Worm (Caenorhabditis elegans) whole organism, late embryonic: ENCODE measurements around the gene F21F8.5.

Source experiments
- C08G9.2 ChIP-seq: sonication (generic microtip); optimal IDR thresholded peaks from 2 replicates; lab custom pipeline; 2016; ENCODE audit warnings: mild to moderate bottlenecking, missing genetic modification characterization, moderate library complexity, missing compliant biosample characterization
- C38D4.7 ChIP-seq: fragments of 200-800 bp; sonication (Bioruptor generic); optimal IDR thresholded peaks from 2 replicates; lab custom pipeline; 2018; ENCODE audit warnings: mild to moderate bottlenecking, missing genetic modification characterization, moderate library complexity, missing compliant biosample characterization
- K02D7.2 ChIP-seq: sonication (generic microtip); optimal IDR thresholded peaks from 2 replicates; lab custom pipeline; 2017; ENCODE audit warnings: mild to moderate bottlenecking, missing genetic modification characterization, missing compliant biosample characterization
- Y22D7AL.16 ChIP-seq: sonication (generic microtip); optimal IDR thresholded peaks from 2 replicates; lab custom pipeline; 2016; ENCODE audit warnings: missing genetic modification characterization, missing compliant biosample characterization
- ama-1 ChIP-seq: fragments of 150-350 bp; optimal IDR thresholded peaks from 2 replicates; lab custom pipeline; 2014
- ceh-18 ChIP-seq: sonication (generic microtip); optimal IDR thresholded peaks from 2 replicates; lab custom pipeline; 2016; ENCODE audit warnings: missing genetic modification characterization, missing compliant biosample characterization
- ceh-24 ChIP-seq: sonication (generic microtip); optimal IDR thresholded peaks from 2 replicates; lab custom pipeline; 2016; ENCODE audit warnings: mild to moderate bottlenecking, missing genetic modification characterization, missing compliant biosample characterization
- ceh-34 ChIP-seq: sonication (generic microtip); optimal IDR thresholded peaks from 2 replicates; lab custom pipeline; 2016; ENCODE audit warnings: mild to moderate bottlenecking, missing genetic modification characterization, missing compliant biosample characterization
- ceh-45 ChIP-seq: fragments of 200-800 bp; sonication (Bioruptor generic); IDR thresholded peaks from 2 replicates; pipeline ENCODE4 v1.3.6; 2022; ENCODE audit warnings: missing genetic modification reagents, missing genetic modification characterization, missing compliant biosample characterization
- ceh-48 ChIP-seq: sonication (generic microtip); optimal IDR thresholded peaks from 2 replicates; lab custom pipeline; 2016; ENCODE audit warnings: missing genetic modification characterization, inconsistent platforms, missing compliant biosample characterization
- ceh-6 ChIP-seq: fragments of 200-800 bp; sonication (Bioruptor generic); optimal IDR thresholded peaks from 2 replicates; lab custom pipeline; 2018; ENCODE audit warnings: mild to moderate bottlenecking, missing genetic modification characterization, missing compliant biosample characterization
- ceh-9 ChIP-seq: sonication (generic microtip); optimal IDR thresholded peaks from 2 replicates; lab custom pipeline; 2016; ENCODE audit warnings: mild to moderate bottlenecking, missing genetic modification characterization, inconsistent platforms, missing compliant biosample characterization
- che-1 ChIP-seq: sonication (generic microtip); optimal IDR thresholded peaks from 2 replicates; lab custom pipeline; 2016; ENCODE audit warnings: mild to moderate bottlenecking, missing genetic modification characterization, missing compliant biosample characterization
- dve-1 ChIP-seq: sonication (generic microtip); optimal IDR thresholded peaks from 2 replicates; lab custom pipeline; 2017; ENCODE audit warnings: antibody characterized with exemption, mild to moderate bottlenecking, missing genetic modification characterization, missing compliant biosample characterization
- elt-2 ChIP-seq: sonication (generic microtip); optimal IDR thresholded peaks from 2 replicates; lab custom pipeline; 2016; ENCODE audit warnings: missing genetic modification reagents, missing genetic modification characterization, missing compliant biosample characterization
- elt-4 ChIP-seq: sonication (generic microtip); optimal IDR thresholded peaks from 2 replicates; lab custom pipeline; 2016; ENCODE audit warnings: missing genetic modification characterization, missing compliant biosample characterization
- fkh-10 ChIP-seq: fragments of 150-350 bp; optimal IDR thresholded peaks from 2 replicates; lab custom pipeline; 2014; ENCODE audit warnings: missing biosample characterization, missing genetic modification reagents, missing genetic modification characterization
- hlh-13 ChIP-seq: fragments of 200-800 bp; sonication (Bioruptor generic); optimal IDR thresholded peaks from 2 replicates; lab custom pipeline; 2018; ENCODE audit warnings: mild to moderate bottlenecking, missing genetic modification characterization, missing compliant biosample characterization
- hlh-30 ChIP-seq: sonication (generic microtip); optimal IDR thresholded peaks from 2 replicates; lab custom pipeline; 2017; ENCODE audit warnings: antibody characterized with exemption, missing genetic modification characterization, missing compliant biosample characterization; ENCODE audit not compliant: insufficient read depth
- hlh-6 ChIP-seq: sonication (generic microtip); optimal IDR thresholded peaks from 2 replicates; lab custom pipeline; 2016; ENCODE audit warnings: missing genotype, missing genetic modification characterization, missing compliant biosample characterization
- hlh-8 ChIP-seq: sonication (generic microtip); optimal IDR thresholded peaks from 2 replicates; lab custom pipeline; 2016; ENCODE audit warnings: missing genotype, missing genetic modification characterization, missing compliant biosample characterization
- madf-2 ChIP-seq: sonication (generic microtip); optimal IDR thresholded peaks from 2 replicates; lab custom pipeline; 2017; ENCODE audit warnings: missing genetic modification characterization, missing compliant biosample characterization
- nfya-1 ChIP-seq: sonication (generic microtip); optimal IDR thresholded peaks from 2 replicates; lab custom pipeline; 2017; ENCODE audit warnings: missing genetic modification characterization, mild to moderate bottlenecking, missing compliant biosample characterization, antibody characterized with exemption, moderate library complexity
- nhr-232 ChIP-seq: sonication (generic microtip); optimal IDR thresholded peaks from 2 replicates; lab custom pipeline; 2016; ENCODE audit warnings: missing genetic modification characterization, missing compliant biosample characterization
- npax-4 ChIP-seq: sonication (generic microtip); optimal IDR thresholded peaks from 2 replicates; lab custom pipeline; 2016; ENCODE audit warnings: missing genetic modification characterization, missing compliant biosample characterization
- pha-2 ChIP-seq: sonication (generic microtip); optimal IDR thresholded peaks from 2 replicates; lab custom pipeline; 2017; ENCODE audit warnings: mild to moderate bottlenecking, missing genetic modification characterization, missing compliant biosample characterization
- ref-2 ChIP-seq: sonication (generic microtip); optimal IDR thresholded peaks from 2 replicates; lab custom pipeline; 2016; ENCODE audit warnings: missing genetic modification characterization, missing compliant biosample characterization
- sdc-2 ChIP-seq: sonication (generic microtip); optimal IDR thresholded peaks from 2 replicates; lab custom pipeline; 2016; ENCODE audit warnings: missing genotype, missing genetic modification characterization, missing compliant biosample characterization
- sox-2 ChIP-seq: fragments of 200-800 bp; sonication (Bioruptor generic); IDR thresholded peaks from 2 replicates; pipeline ENCODE4 v1.3.6; 2022; ENCODE audit warnings: missing genetic modification reagents, missing genetic modification characterization, missing compliant biosample characterization
- sox-4 ChIP-seq: sonication (generic microtip); optimal IDR thresholded peaks from 2 replicates; lab custom pipeline; 2017; ENCODE audit warnings: mild to moderate bottlenecking, missing genetic modification characterization, inconsistent platforms, missing compliant biosample characterization
- syd-9 ChIP-seq: sonication (generic microtip); optimal IDR thresholded peaks from 2 replicates; lab custom pipeline; 2016; ENCODE audit warnings: mild to moderate bottlenecking, missing genetic modification characterization, moderate library complexity, missing compliant biosample characterization
- tbx-2 ChIP-seq: sonication (generic microtip); optimal IDR thresholded peaks from 2 replicates; lab custom pipeline; 2016; ENCODE audit warnings: missing genetic modification characterization, missing compliant biosample characterization
- tbx-7 ChIP-seq: sonication (generic microtip); optimal IDR thresholded peaks from 2 replicates; lab custom pipeline; 2016; ENCODE audit warnings: missing genotype, missing genetic modification characterization, missing compliant biosample characterization
- unc-55 ChIP-seq: sonication (generic microtip); optimal IDR thresholded peaks from 2 replicates; lab custom pipeline; 2017; ENCODE audit warnings: missing biosample characterization, missing genetic modification reagents, missing genetic modification characterization
- unc-86 ChIP-seq: sonication (generic microtip); optimal IDR thresholded peaks from 2 replicates; lab custom pipeline; 2016; ENCODE audit warnings: missing genetic modification characterization, missing compliant biosample characterization
- ztf-16 ChIP-seq: sonication (generic microtip); optimal IDR thresholded peaks from 2 replicates; lab custom pipeline; 2017; ENCODE audit warnings: missing genetic modification characterization, missing compliant biosample characterization

Gene F21F8.5

DNA sequence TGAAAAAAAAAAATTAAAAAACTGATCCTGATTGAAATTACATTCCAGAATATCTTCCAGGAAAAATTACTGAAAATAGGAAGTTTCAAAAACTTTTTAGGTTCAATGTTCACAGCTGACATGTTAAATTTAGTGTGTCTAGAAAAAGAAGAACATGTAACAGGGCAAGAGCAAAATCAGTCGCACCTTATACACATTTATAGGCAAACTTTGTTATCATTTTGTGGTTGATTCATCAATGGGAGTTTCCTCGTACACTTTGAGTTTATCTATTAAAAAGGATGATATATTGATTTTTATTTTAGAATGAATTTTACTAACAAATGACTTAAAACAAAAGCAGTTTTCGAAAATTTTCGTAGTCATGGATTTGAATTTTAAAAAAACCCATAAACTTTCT, 22.9 kb downstream of the F21F8.5 start:
- TF ChIP-seq ceh-18 (tag; lab: Kevin White, UChicago) (no peak), elt-2 (tag; lab: Kevin White, UChicago) (no peak), sox-2 (GFP tag; lab: Robert Waterston, UW) (no peak), ama-1 (lab: Kevin White, UChicago) (no peak), nfya-1 (no peak), madf-2 (tag; lab: Kevin White, UChicago) (no peak), hlh-8 (tag; lab: Kevin White, UChicago) (no peak)

ce11 chrV:8242798-8243197, 23.3 kb downstream of the F21F8.5 start, which contains the start of gene C16D9.4:
C16D9.4 (minus strand) TSS chrV:8242898.
- TF ChIP-seq ceh-48 (no peak), pha-2 (no peak), hlh-13 (GFP tag; lab: Kevin White, UChicago) (no peak), syd-9 (tag; lab: Kevin White, UChicago) (no peak), elt-2 (tag; lab: Kevin White, UChicago) (no peak), unc-86 (tag; lab: Kevin White, UChicago) (no peak), ref-2 (tag; lab: Kevin White, UChicago) (no peak)
- TF ChIP-seq, all 69 proteins: peak for 0

DNA sequence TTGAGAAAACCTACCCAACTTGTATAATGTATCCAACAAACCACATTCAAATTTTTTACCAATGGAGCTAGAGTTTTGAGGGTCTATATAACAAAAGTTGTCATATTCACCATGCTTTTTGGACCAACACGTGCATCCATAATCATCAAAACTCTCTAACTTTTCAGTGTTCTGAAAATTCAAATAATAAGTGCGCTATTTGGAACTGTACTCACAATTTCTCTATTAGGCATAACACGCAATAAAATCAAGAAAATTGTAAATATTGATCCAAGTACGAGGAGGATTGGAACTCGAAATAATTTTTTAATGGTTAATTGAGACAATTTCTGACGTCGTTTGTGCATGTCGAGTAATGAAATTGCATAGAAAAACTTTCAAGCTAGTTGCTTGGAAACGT, 26.2 kb downstream of the F21F8.5 start, which contains the start of gene C16D9.3:
Gene C16D9.3 (minus strand): TSS at position 101 of the 400 bp plus-strand sequence.
- no peak for TF ChIP-seq syd-9 (tag; lab: Kevin White, UChicago)
- no peak for TF ChIP-seq C38D4.7 (GFP tag; lab: Kevin White, UChicago)
- no peak for TF ChIP-seq ceh-45 (GFP tag; lab: Robert Waterston, UW)
- no peak for TF ChIP-seq tbx-2
- no peak for TF ChIP-seq ztf-16 (tag; lab: Kevin White, UChicago)
- TF ChIP-seq ceh-34 (tag; lab: Kevin White, UChicago) = no peak
- no peak for TF ChIP-seq nhr-232
- TF ChIP-seq che-1 (tag; lab: Kevin White, UChicago) = no peak
- TF ChIP-seq npax-4 (tag; lab: Kevin White, UChicago) = no peak
- no peak for TF ChIP-seq tbx-7 (tag; lab: Kevin White, UChicago)

- TF ChIP-seq elt-4 (tag; lab: Kevin White, UChicago) = no peak
These were observed 27.8 kb downstream of the F21F8.5 start, which contains the start of gene rol-3 for ce11 chrV:8238290-8238689. rol-3 (minus strand) TSS chrV:8238409.

DNA sequence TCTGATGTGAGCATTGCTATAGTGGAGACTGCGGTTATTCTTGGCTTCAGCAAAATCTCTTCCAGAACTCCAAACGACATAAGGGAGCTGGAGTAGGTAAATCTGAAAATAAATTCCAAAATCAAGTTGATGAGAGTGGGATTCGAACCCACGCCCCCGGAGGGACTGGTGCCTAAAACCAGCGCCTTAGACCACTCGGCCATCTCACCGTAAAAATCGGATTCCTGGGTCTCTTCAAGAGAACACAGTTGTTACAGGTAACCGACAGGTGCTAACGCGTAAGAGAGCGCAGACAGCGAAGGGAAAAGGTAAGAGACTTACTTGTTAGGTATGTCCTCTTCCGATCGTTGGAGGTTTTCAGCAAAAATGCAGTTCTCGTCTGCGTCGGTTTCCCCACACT, 30.8 kb downstream of the F21F8.5 start:
- TF ChIP-seq K02D7.2 (tag; lab: Kevin White, UChicago) (no peak), hlh-30 (tag; lab: Kevin White, UChicago) (peak; percentile 1), sdc-2 (tag; lab: Kevin White, UChicago) (peak; percentile 3), sox-2 (GFP tag; lab: Robert Waterston, UW) (no peak; the same call in 1 of the 2 replicates), nhr-232 (peak; percentile 46), ceh-6 (GFP tag; lab: Kevin White, UChicago) (peak; percentile 16), ref-2 (tag; lab: Kevin White, UChicago) (peak; percentile 52), unc-55 (no peak), ceh-9 (tag; lab: Kevin White, UChicago) (no peak)
- TF ChIP-seq, all 69 proteins: peak for 5

DNA sequence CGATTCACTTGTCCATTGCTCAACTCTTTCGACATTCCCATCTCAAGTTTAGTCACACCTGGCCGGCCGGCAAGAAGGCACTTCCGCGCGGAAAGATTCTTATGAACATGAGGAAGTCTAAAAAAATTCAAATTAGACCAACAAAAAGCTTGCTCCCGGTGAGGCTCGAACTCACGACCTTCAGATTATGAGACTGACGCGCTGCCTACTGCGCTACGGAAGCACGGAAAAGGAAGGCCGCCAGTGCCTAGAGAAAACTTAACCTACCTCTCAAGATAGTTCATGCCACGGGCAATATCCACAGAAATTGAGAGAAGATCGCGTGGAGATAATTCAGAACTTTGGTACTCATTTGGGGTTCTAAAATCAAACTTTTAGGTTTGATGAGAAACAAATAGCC, 36.1 kb downstream of the F21F8.5 start:
- TF ChIP-seq hlh-6 = peak; percentile 20
- no peak for TF ChIP-seq ceh-6 (GFP tag; lab: Kevin White, UChicago)
- TF ChIP-seq ceh-34 (tag; lab: Kevin White, UChicago) = no peak
- TF ChIP-seq tbx-7 (tag; lab: Kevin White, UChicago) = no peak
- no peak for TF ChIP-seq sox-4
- no peak for TF ChIP-seq ref-2 (tag; lab: Kevin White, UChicago)
- TF ChIP-seq fkh-10 (GFP tag; lab: Kevin White, UChicago) = no peak
- no peak for TF ChIP-seq ceh-24
- no peak for TF ChIP-seq Y22D7AL.16 (tag; lab: Kevin White, UChicago)
- TF ChIP-seq ceh-18 (tag; lab: Kevin White, UChicago) = no peak
- no peak for TF ChIP-seq dve-1 (tag; lab: Kevin White, UChicago)
- TF ChIP-seq che-1 (tag; lab: Kevin White, UChicago) = peak; percentile 23
- TF ChIP-seq pha-2 = no peak
- TF ChIP-seq elt-4 (tag; lab: Kevin White, UChicago) = no peak
- no peak for TF ChIP-seq sox-2 (GFP tag; lab: Robert Waterston, UW)
- no peak for TF ChIP-seq madf-2 (tag; lab: Kevin White, UChicago)
- TF ChIP-seq ceh-48 = no peak
- TF ChIP-seq C08G9.2 (tag; lab: Kevin White, UChicago) = peak; percentile 23
- TF ChIP-seq, all 69 proteins: peak for 3
